Fruit fly (Drosophila melanogaster) whole organism, wandering third instar larva: ENCODE results near the gene CG9514.

Source experiments
- CG32264 ChIP-seq: fragments of 200-800 bp; sonication (Bioruptor generic); optimal IDR thresholded peaks from 2 replicates; lab custom pipeline; 2016; ENCODE audit warnings: missing biosample characterization, missing genetic modification characterization
- HLH106 ChIP-seq: fragments of 200-800 bp; optimal IDR thresholded peaks from 3 replicates; lab custom pipeline; 2019; ENCODE audit warnings: missing biosample characterization, mild to moderate bottlenecking, missing genetic modification characterization, moderate library complexity
- Hr78 ChIP-seq: fragments of >200 bp; optimal IDR thresholded peaks from 2 replicates; lab custom pipeline; 2017; ENCODE audit warnings: missing biosample characterization, missing genetic modification characterization
- Hr83 ChIP-seq: fragments of 200-300 bp; sonication (Bioruptor generic); optimal IDR thresholded peaks from 2 replicates; lab custom pipeline; 2016; ENCODE audit warnings: missing biosample characterization, mild to moderate bottlenecking, missing genetic modification characterization, moderate library complexity; ENCODE audit not compliant: poor library complexity, severe bottlenecking
- psq ChIP-seq: fragments of 200-800 bp; sonication (Bioruptor generic); optimal IDR thresholded peaks from 3 replicates; lab custom pipeline; 2017; ENCODE audit warnings: missing biosample characterization, mild to moderate bottlenecking, missing genetic modification characterization, moderate library complexity

- TF ChIP-seq Hr83 (GFP tag; lab: Kevin White, UChicago) (no peak), psq (no peak), Hr78 (GFP tag; lab: Kevin White, UChicago) (no peak), HLH106 (tag; lab: Kevin White, UChicago) (no peak), CG32264 (no peak)
Observed at dm6 chrX:14862494-14862893, 34.2 kb downstream of the CG9514 start.
